Worm (Caenorhabditis elegans): ENCODE results near the gene T13F3.6.

T13F3.6 gene

DNA sequence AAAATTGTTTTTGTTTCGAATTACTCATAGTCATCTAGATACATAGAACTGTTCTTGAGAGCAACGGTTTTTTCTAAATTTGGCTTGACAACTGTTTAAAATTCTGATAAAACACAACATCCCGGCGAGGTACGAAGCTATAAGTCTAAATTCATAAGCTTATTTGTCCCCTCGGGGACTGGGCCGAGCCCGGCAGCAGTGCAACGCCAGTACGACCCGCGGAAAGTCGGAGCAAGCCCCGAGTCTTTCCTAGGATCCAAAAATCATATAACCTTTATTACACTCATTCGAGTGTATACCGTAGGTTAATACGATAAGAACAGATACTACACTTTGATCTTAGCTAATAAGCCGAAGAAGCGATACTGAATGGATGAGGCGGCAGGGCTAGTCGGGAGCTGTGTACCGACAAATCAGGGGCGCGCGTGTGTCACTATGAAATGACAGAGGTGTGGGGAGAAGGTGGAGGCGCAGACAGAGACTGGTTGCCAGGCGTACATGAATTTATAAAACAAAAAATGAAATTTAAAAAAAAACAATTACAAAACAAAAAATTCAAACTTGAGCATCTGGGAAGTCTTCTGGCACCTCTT, 45.4 kb downstream of the T13F3.6 start (continued):
- TF ChIP-seq lin-38 (GFP tag; IDR thresholded peaks at IDR 0.05) (peak; percentile 40; the same call in 1 of the 2 replicates), nhr-102 (tag; optimal IDR thresholded peaks at IDR 0.05) (peak; percentile 14), mdt-29 (GFP tag; IDR thresholded peaks at IDR 0.05) (0 out of 2 replicates have a peak, but pooled peaks have one; percentile 25), ztf-11 (tag; optimal IDR thresholded peaks at IDR 0.05) (no peak)

- TF ChIP-seq jun-1 (tag; optimal IDR thresholded peaks at IDR 0.05) (no peak), unc-39 (tag; optimal IDR thresholded peaks at IDR 0.05) (no peak), dmd-6 (GFP tag; IDR thresholded peaks at IDR 0.05) (no peak), skn-1 (tag; optimal IDR thresholded peaks at IDR 0.05) (no peak), dmd-9 (GFP tag; IDR thresholded peaks at IDR 0.05) (no peak), nhr-28 (tag; optimal IDR thresholded peaks at IDR 0.05) (peak; percentile 54), dve-1 (tag; optimal IDR thresholded peaks at IDR 0.05; ENCODE audit: insufficient read depth) (no peak)
Observed at ce11 chrV:16224027-16224426, 47.0 kb downstream of the T13F3.6 start, which contains the start of gene stdh-2. TSS of gene stdh-2 (plus strand) at chrV:16224327.
